Fruit fly (Drosophila melanogaster): ENCODE data around the gene CG11755.

The CG11755 gene

DNA sequence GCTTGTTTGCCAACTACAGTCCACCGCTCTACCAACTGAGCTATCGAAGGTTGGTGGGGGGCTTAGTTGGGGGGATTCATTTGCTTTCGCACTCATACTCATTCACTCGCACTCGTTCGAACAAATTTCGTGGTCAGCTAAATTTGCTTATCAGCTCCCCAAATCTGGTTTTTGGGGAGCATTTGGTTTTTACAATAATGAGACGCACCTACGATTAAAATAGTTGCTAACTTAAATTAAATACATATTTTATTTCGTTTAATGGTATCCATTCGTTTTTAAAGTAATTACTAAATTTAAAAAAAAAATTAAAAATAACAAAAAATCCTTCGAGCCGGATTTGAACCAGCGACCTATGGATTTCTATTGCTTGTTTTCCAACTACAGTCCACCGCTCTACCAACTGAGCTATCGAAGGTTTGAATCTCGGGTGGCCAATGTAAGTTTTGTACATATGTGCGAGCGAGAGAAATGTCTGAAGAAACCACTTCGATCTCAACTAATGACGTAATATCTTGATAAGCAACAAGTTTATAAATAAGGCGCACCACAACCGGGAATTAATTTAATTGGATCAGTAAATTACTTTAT lies 34.2 kb upstream of the CG11755 start (continued):
- peak; percentile 76 for TF ChIP-seq CG6791 (GFP tag; IDR thresholded peaks at IDR 0.05; ENCODE audit: partially characterized antibody)
- no peak for TF ChIP-seq CG3838 (GFP tag; optimal IDR thresholded peaks at IDR 0.05)
- TF ChIP-seq CG30431 (GFP tag; optimal IDR thresholded peaks at IDR 0.05): no peak
- no peak for TF ChIP-seq pnt (GFP tag; optimal IDR thresholded peaks at IDR 0.05)
- no peak for TF ChIP-seq usp (GFP tag; optimal IDR thresholded peaks at IDR 0.05)
- peak; percentile 70 for TF ChIP-seq bbx (GFP tag; IDR thresholded peaks at IDR 0.05; ENCODE audit: partially characterized antibody)
- no peak for TF ChIP-seq klu (GFP tag; IDR thresholded peaks at IDR 0.05)
- TF ChIP-seq her (GFP tag; optimal IDR thresholded peaks at IDR 0.05): no peak
- no peak for TF ChIP-seq CG6689 (GFP tag; IDR thresholded peaks at IDR 0.05)
- TF ChIP-seq CG13296 (GFP tag; optimal IDR thresholded peaks at IDR 0.05): no peak
- TF ChIP-seq HmgD (GFP tag; optimal IDR thresholded peaks at IDR 0.05): no peak
- no peak for TF ChIP-seq E2f1 (GFP tag; IDR thresholded peaks at IDR 0.05)
- no peak for TF ChIP-seq CG15011 (GFP tag; optimal IDR thresholded peaks at IDR 0.05)
- no peak for TF ChIP-seq CG17829 (tag; optimal IDR thresholded peaks at IDR 0.05)
- TF ChIP-seq gsb-n (tag; optimal IDR thresholded peaks at IDR 0.05): no peak
- TF ChIP-seq grn (GFP tag; optimal IDR thresholded peaks at IDR 0.05): peak; percentile 80
- TF ChIP-seq CG2129 (GFP tag; IDR thresholded peaks at IDR 0.05; ENCODE audit: partially characterized antibody): 0 out of 2 replicates have a peak, but pooled peaks have one; percentile 25
- TF ChIP-seq crol (GFP tag; IDR thresholded peaks at IDR 0.05): peak; percentile 76
- TF ChIP-seq CG9932 (GFP tag; IDR thresholded peaks at IDR 0.05): no peak
- TF ChIP-seq ab (GFP tag; optimal IDR thresholded peaks at IDR 0.05): no peak
- peak; percentile 73 for TF ChIP-seq amos (GFP tag; IDR thresholded peaks at IDR 0.05; ENCODE audit: partially characterized antibody)
- no peak for TF ChIP-seq abd-A (tag; optimal IDR thresholded peaks at IDR 0.05)
- TF ChIP-seq CG7372 (GFP tag; IDR thresholded peaks at IDR 0.05): no peak
- no peak for TF ChIP-seq CG11085 (GFP tag; IDR thresholded peaks at IDR 0.05)
- no peak for TF ChIP-seq Elba2 (GFP tag; optimal IDR thresholded peaks at IDR 0.05)
- peak; percentile 65 for TF ChIP-seq Scr (GFP tag; IDR thresholded peaks at IDR 0.05; ENCODE audit: partially characterized antibody)
- no peak for TF ChIP-seq HLH3B (GFP tag; IDR thresholded peaks at IDR 0.05)
- no peak for TF ChIP-seq C15 (GFP tag; IDR thresholded peaks at IDR 0.05)
- TF ChIP-seq p53 (GFP tag; optimal IDR thresholded peaks at IDR 0.05): no peak
- TF ChIP-seq Lhr (GFP tag; optimal IDR thresholded peaks at IDR 0.05): no peak
- TF ChIP-seq tup (GFP tag; optimal IDR thresholded peaks at IDR 0.05): no peak
- no peak for TF ChIP-seq CG18599 (GFP tag; optimal IDR thresholded peaks at IDR 0.05)
- TF ChIP-seq Xrp1 (GFP tag; IDR thresholded peaks at IDR 0.05): 0 out of 2 replicates have a peak, but pooled peaks have one; percentile 11
- no peak for TF ChIP-seq Sin3A (optimal IDR thresholded peaks at IDR 0.05)
- no peak for TF ChIP-seq Lpt (GFP tag; optimal IDR thresholded peaks at IDR 0.05)
- TF ChIP-seq otp (GFP tag; IDR thresholded peaks at IDR 0.05): no peak
- no peak for TF ChIP-seq gt (GFP tag; IDR thresholded peaks at IDR 0.05)
- no peak for TF ChIP-seq CG10147 (GFP tag; optimal IDR thresholded peaks at IDR 0.05)
- TF ChIP-seq Pdp1 (GFP tag; optimal IDR thresholded peaks at IDR 0.05): peak in 1 of 2 experiments; percentile 98
- TF ChIP-seq CG16779 (GFP tag; IDR thresholded peaks at IDR 0.05): no peak
- TF ChIP-seq peb (GFP tag; IDR thresholded peaks at IDR 0.05): no peak
- peak; percentile 6 for TF ChIP-seq gem (tag; optimal IDR thresholded peaks at IDR 0.05)
- TF ChIP-seq Meics (GFP tag; optimal IDR thresholded peaks at IDR 0.05): no peak
- no peak for TF ChIP-seq CG1529 (GFP tag; optimal IDR thresholded peaks at IDR 0.05)
- no peak for TF ChIP-seq CG6272 (GFP tag; IDR thresholded peaks at IDR 0.05)
- TF ChIP-seq Rfx (GFP tag; IDR thresholded peaks at IDR 0.05): no peak
- TF ChIP-seq CG7556 (GFP tag; optimal IDR thresholded peaks at IDR 0.05): no peak
- TF ChIP-seq vvl (GFP tag; IDR thresholded peaks at IDR 0.05): 0 out of 2 replicates have a peak, but pooled peaks have one; percentile 24
- TF ChIP-seq BtbVII (GFP tag; optimal IDR thresholded peaks at IDR 0.05): peak; percentile 36
- TF ChIP-seq pfk (GFP tag; optimal IDR thresholded peaks at IDR 0.05): no peak
- TF ChIP-seq aop (GFP tag; IDR thresholded peaks at IDR 0.05): no peak
- peak; percentile 75 for TF ChIP-seq exex (tag; optimal IDR thresholded peaks at IDR 0.05)

All from whole organism, embryonic.